Fruit fly (Drosophila melanogaster): ENCODE data around the gene Dci.

DNA sequence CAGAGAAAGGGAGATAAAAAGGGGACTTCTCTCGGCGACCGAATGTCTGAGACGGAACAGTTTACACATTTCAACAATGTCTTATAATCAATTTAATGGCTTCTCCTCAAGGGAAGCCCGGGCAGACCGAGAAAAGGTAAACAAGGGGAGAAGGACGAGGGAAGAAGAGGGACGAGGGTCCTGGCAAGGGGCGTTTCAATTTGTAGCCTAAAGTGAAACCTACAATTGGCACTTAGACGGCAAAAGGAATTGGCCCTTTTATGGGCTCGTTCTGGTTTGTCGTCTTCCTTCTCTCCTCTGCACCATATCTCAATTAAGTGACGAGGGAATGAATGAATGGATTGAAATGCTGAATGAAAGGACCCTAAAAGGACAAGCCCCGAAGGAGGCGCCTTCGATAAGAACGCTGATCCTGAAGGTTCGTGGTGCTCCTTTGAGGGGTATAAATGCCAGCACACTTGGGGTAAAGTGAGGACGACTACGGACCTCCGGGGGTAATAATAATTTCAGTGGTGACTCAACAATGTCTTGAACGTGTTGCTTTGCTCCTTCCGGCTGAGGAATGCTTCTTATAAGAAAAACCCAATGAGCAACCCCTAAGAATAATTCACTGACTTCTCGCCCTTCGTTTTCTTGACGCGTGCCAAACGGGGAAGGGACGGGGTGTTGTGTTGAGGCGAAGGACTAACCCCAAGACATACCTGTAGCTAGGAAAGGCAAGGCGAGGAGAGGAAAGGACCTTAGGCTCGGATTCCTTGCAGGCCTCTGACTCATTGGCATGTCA is 49.5 kb downstream of the Dci start:
- TF ChIP-seq CG11617 (GFP tag; optimal IDR thresholded peaks at IDR 0.05): no peak
- TF ChIP-seq kay (GFP tag; ENCODE audit: borderline replicate concordance): no peak
- no peak for TF ChIP-seq CG14711 (tag; optimal IDR thresholded peaks at IDR 0.05)
- TF ChIP-seq cic (GFP tag; optimal IDR thresholded peaks at IDR 0.05): no peak
- no peak for TF ChIP-seq bab1 (GFP tag; optimal IDR thresholded peaks at IDR 0.05)
- no peak for TF ChIP-seq CG12768 (GFP tag; optimal IDR thresholded peaks at IDR 0.05)
- TF ChIP-seq CG7045 (GFP tag; optimal IDR thresholded peaks at IDR 0.05): no peak
- no peak for TF ChIP-seq CG1620 (GFP tag; optimal IDR thresholded peaks at IDR 0.05)

Measured in whole organism, adult.